Worm (Caenorhabditis elegans): Measurements from ENCODE around the gene aff-1.

DNA sequence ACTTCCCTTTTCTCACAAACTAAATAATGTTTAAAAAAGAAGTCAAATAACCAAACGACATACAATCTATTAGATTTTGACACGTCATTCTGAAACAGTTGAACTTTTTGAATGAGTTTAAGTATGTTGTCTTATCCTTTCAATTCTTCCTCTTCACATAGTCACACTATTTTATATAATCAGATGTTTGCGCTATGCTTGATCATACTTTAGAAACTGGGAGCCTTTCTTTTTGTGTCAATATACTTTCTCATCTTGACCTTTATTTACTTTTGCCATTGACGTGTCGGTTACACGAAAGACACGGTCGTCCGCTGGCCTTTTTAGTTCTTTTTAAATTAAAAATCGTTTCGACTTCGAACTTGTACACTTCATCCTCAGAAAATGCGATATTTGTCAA, 11.6 kb downstream of the aff-1 start, which contains the start of gene C04A2.15:
- no peak for TF ChIP-seq ztf-6 (GFP tag; IDR thresholded peaks at IDR 0.05)
- no peak for TF ChIP-seq ama-1 (optimal IDR thresholded peaks at IDR 0.05)
- no peak for TF ChIP-seq ama-1 (GFP tag; optimal IDR thresholded peaks at IDR 0.05)
